Worm (Caenorhabditis elegans): ENCODE results near the gene srt-63.

srt-63 gene

ce11 chrV:3256051-3256450, at the start of gene srt-63:
Gene srt-63 (minus strand): TSS chrV:3256151.
- TF ChIP-seq him-1 (tag; optimal IDR thresholded peaks at IDR 0.05) (no peak), W03F9.2 (tag; optimal IDR thresholded peaks at IDR 0.05) (no peak), dao-5 (tag; optimal IDR thresholded peaks at IDR 0.05) (no peak)

- TF ChIP-seq him-1 (tag; optimal IDR thresholded peaks at IDR 0.05) (no peak), W03F9.2 (tag; optimal IDR thresholded peaks at IDR 0.05) (no peak), dao-5 (tag; optimal IDR thresholded peaks at IDR 0.05) (no peak)
Observed at ce11 chrV:3301898-3302297, 45.9 kb upstream of the srt-63 start, which contains the start of gene srbc-1. Gene srbc-1 (minus strand): TSS chrV:3301998.

- TF ChIP-seq dao-5 (tag; optimal IDR thresholded peaks at IDR 0.05) = no peak
- TF ChIP-seq him-1 (tag; optimal IDR thresholded peaks at IDR 0.05) = no peak
- TF ChIP-seq W03F9.2 (tag; optimal IDR thresholded peaks at IDR 0.05) = no peak
Observed at ce11 chrV:3299437-3299836, 43.5 kb upstream of the srt-63 start.

- TF ChIP-seq him-1 (tag; optimal IDR thresholded peaks at IDR 0.05) (no peak), dao-5 (tag; optimal IDR thresholded peaks at IDR 0.05) (no peak), W03F9.2 (tag; optimal IDR thresholded peaks at IDR 0.05) (no peak)
Observed at ce11 chrV:3297764-3298163, 41.8 kb upstream of the srt-63 start, which contains the start of gene srx-122. Gene srx-122 (minus strand): TSS chrV:3297864.

ce11 chrV:3295368-3295767, 39.4 kb upstream of the srt-63 start:
- TF ChIP-seq dao-5 (tag; optimal IDR thresholded peaks at IDR 0.05) (no peak), W03F9.2 (tag; optimal IDR thresholded peaks at IDR 0.05) (no peak)

- TF ChIP-seq W03F9.2 (tag; optimal IDR thresholded peaks at IDR 0.05) (no peak), dao-5 (tag; optimal IDR thresholded peaks at IDR 0.05) (no peak), him-1 (tag; optimal IDR thresholded peaks at IDR 0.05) (no peak)
Observed at ce11 chrV:3289267-3289666, 33.3 kb upstream of the srt-63 start, which contains the start of gene F35F10.6. Gene F35F10.6 (minus strand): TSS chrV:3289367.

- TF ChIP-seq dao-5 (tag; optimal IDR thresholded peaks at IDR 0.05) = no peak
- TF ChIP-seq him-1 (tag; optimal IDR thresholded peaks at IDR 0.05) = no peak
- TF ChIP-seq W03F9.2 (tag; optimal IDR thresholded peaks at IDR 0.05) = no peak
Observed at ce11 chrV:3288134-3288533, 32.2 kb upstream of the srt-63 start.

ce11 chrV:3287330-3287729, 31.4 kb upstream of the srt-63 start, which contains the start of gene F35F10.7:
Gene F35F10.7 (minus strand): TSS chrV:3287430.
- no peak for TF ChIP-seq W03F9.2 (tag; optimal IDR thresholded peaks at IDR 0.05)
- TF ChIP-seq dao-5 (tag; optimal IDR thresholded peaks at IDR 0.05) = no peak
- TF ChIP-seq him-1 (tag; optimal IDR thresholded peaks at IDR 0.05) = no peak

- TF ChIP-seq W03F9.2 (tag; optimal IDR thresholded peaks at IDR 0.05) (no peak), dao-5 (tag; optimal IDR thresholded peaks at IDR 0.05) (no peak), him-1 (tag; optimal IDR thresholded peaks at IDR 0.05) (no peak)
Observed at ce11 chrV:3284629-3285028, 28.7 kb upstream of the srt-63 start, which contains the start of gene F35F10.5. Gene F35F10.5 (plus strand): TSS chrV:3284929.

ce11 chrV:3282957-3283356, 27.0 kb upstream of the srt-63 start, which contains the start of gene str-64:
Gene str-64 (plus strand): TSS chrV:3283257.
- TF ChIP-seq him-1 (tag; optimal IDR thresholded peaks at IDR 0.05) (no peak), dao-5 (tag; optimal IDR thresholded peaks at IDR 0.05) (no peak), W03F9.2 (tag; optimal IDR thresholded peaks at IDR 0.05) (no peak)

- TF ChIP-seq W03F9.2 (tag; optimal IDR thresholded peaks at IDR 0.05) (no peak), dao-5 (tag; optimal IDR thresholded peaks at IDR 0.05) (no peak), him-1 (tag; optimal IDR thresholded peaks at IDR 0.05) (no peak)
Observed at ce11 chrV:3281523-3281922, 25.6 kb upstream of the srt-63 start, which contains the start of gene T28A11.25. Gene T28A11.25 (plus strand): TSS chrV:3281823.

ce11 chrV:3280009-3280408, 24.1 kb upstream of the srt-63 start, which contains the start of gene T28A11.2:
Gene T28A11.2 (plus strand): TSS chrV:3280379.
- TF ChIP-seq him-1 (tag; optimal IDR thresholded peaks at IDR 0.05) (no peak), dao-5 (tag; optimal IDR thresholded peaks at IDR 0.05) (no peak), W03F9.2 (tag; optimal IDR thresholded peaks at IDR 0.05) (no peak)

ce11 chrV:3279138-3279537, 23.2 kb upstream of the srt-63 start:
- no peak for TF ChIP-seq W03F9.2 (tag; optimal IDR thresholded peaks at IDR 0.05)
- no peak for TF ChIP-seq dao-5 (tag; optimal IDR thresholded peaks at IDR 0.05)
- TF ChIP-seq him-1 (tag; optimal IDR thresholded peaks at IDR 0.05) = no peak

- no peak for TF ChIP-seq him-1 (tag; optimal IDR thresholded peaks at IDR 0.05)
Observed at ce11 chrV:3278101-3278639, 22.2 kb upstream of the srt-63 start, which contains the start of gene fbxa-64. Gene fbxa-64 (minus strand): TSS chrV:3278151.

- TF ChIP-seq dao-5 (tag; optimal IDR thresholded peaks at IDR 0.05) (no peak), W03F9.2 (tag; optimal IDR thresholded peaks at IDR 0.05) (no peak), him-1 (tag; optimal IDR thresholded peaks at IDR 0.05) (no peak)
Observed at ce11 chrV:3276184-3276583, 20.2 kb upstream of the srt-63 start.

Measured in whole organism, L4/young adult.